Worm (Caenorhabditis elegans) whole organism, L4 larva: Measurements from ENCODE around the gene C03E10.3.
"Not testable (repeated sequence)": the region's sequence is repeated elsewhere in the genome, so short reads cannot be mapped to it uniquely, and the experiment has no call there.

ENCODE experiments used
- F10B5.3 ChIP-seq: sonication (generic microtip); optimal IDR thresholded peaks from 2 replicates; lab custom pipeline; 2016; ENCODE audit warnings: mild to moderate bottlenecking, missing genetic modification characterization, missing compliant biosample characterization
- F49E8.2 ChIP-seq: sonication (generic microtip); optimal IDR thresholded peaks from 2 replicates; lab custom pipeline; 2016; ENCODE audit warnings: missing compliant biosample characterization, mild to moderate bottlenecking, missing genetic modification characterization, borderline replicate concordance
- R02D3.7 ChIP-seq: fragments of 150-350 bp; sonication (generic microtip); optimal IDR thresholded peaks from 3 replicates; lab custom pipeline; 2014; ENCODE audit warnings: missing biosample characterization, missing genetic modification characterization
- Y48G9A.11 ChIP-seq: fragments of 200-800 bp; sonication (Bioruptor generic); IDR thresholded peaks from 2 replicates; pipeline ENCODE4 v1.3.6; 2022; ENCODE audit warnings: missing genetic modification reagents, missing genetic modification characterization, missing compliant biosample characterization
- Y75B8A.6 ChIP-seq: fragments of 200-800 bp; sonication (Bioruptor generic); IDR thresholded peaks from 2 replicates; pipeline ENCODE4 v1.3.6; 2022; ENCODE audit warnings: missing genetic modification reagents, missing genetic modification characterization, missing compliant biosample characterization
- ZK337.2 ChIP-seq: fragments of 200-800 bp; sonication (Bioruptor generic); IDR thresholded peaks from 2 replicates; pipeline ENCODE4 v1.3.6; 2022; ENCODE audit warnings: missing genetic modification reagents, missing genetic modification characterization, missing compliant biosample characterization
- arid-1 ChIP-seq: fragments of 200-800 bp; sonication (Bioruptor generic); conservative IDR thresholded peaks from 2 replicates; pipeline ENCODE4 v1.3.6; 2022; ENCODE audit warnings: missing genetic modification reagents, missing genetic modification characterization, missing compliant biosample characterization
- ceh-44 ChIP-seq: fragments of 200-800 bp; sonication (Bioruptor generic); IDR thresholded peaks from 2 replicates; pipeline ENCODE4 v1.3.6; 2022; ENCODE audit warnings: missing genetic modification reagents, missing genetic modification characterization, missing compliant biosample characterization
- ceh-62 ChIP-seq: sonication (generic microtip); optimal IDR thresholded peaks from 2 replicates; lab custom pipeline; 2017; ENCODE audit warnings: missing biosample characterization, missing genetic modification characterization
- ceh-82 ChIP-seq: sonication (generic microtip); optimal IDR thresholded peaks from 2 replicates; lab custom pipeline; 2017; ENCODE audit warnings: missing biosample characterization, missing genetic modification characterization
- ctbp-1 ChIP-seq: fragments of 200-800 bp; sonication (Bioruptor generic); IDR thresholded peaks from 2 replicates; pipeline ENCODE4 v1.3.6; 2022; ENCODE audit warnings: missing genetic modification reagents, missing genetic modification characterization, missing compliant biosample characterization
- dmd-6 ChIP-seq: fragments of 200-800 bp; sonication (Bioruptor generic); IDR thresholded peaks from 2 replicates; pipeline ENCODE4 v1.3.6; 2022; ENCODE audit warnings: missing genetic modification reagents, missing genetic modification characterization, missing compliant biosample characterization
- dmd-9 ChIP-seq: fragments of 200-800 bp; sonication (Bioruptor generic); IDR thresholded peaks from 2 replicates; pipeline ENCODE4 v1.3.6; 2022; ENCODE audit warnings: missing genetic modification reagents, missing genetic modification characterization, missing compliant biosample characterization
- dpl-1 ChIP-seq: fragments of 150-350 bp; optimal IDR thresholded peaks from 2 replicates; lab custom pipeline; 2014; ENCODE audit warnings: missing biosample characterization, missing genetic modification reagents, missing genetic modification characterization
- dve-1 ChIP-seq: sonication (generic microtip); optimal IDR thresholded peaks from 2 replicates; lab custom pipeline; 2017; ENCODE audit warnings: antibody characterized with exemption, mild to moderate bottlenecking, missing genetic modification characterization, missing compliant biosample characterization; ENCODE audit not compliant: insufficient read depth
- egl-27 ChIP-seq: sonication (generic microtip); optimal IDR thresholded peaks from 3 replicates; lab custom pipeline; 2017; ENCODE audit warnings: missing biosample characterization, missing genetic modification reagents, missing genetic modification characterization
- egl-43 ChIP-seq: fragments of 200-800 bp; sonication (Bioruptor generic); IDR thresholded peaks from 2 replicates; pipeline ENCODE4 v1.3.6; 2022; ENCODE audit warnings: missing genetic modification reagents, missing genetic modification characterization, missing compliant biosample characterization
- hlh-11 ChIP-seq: fragments of 200-800 bp; sonication (Bioruptor generic); optimal IDR thresholded peaks from 2 replicates; lab custom pipeline; 2018; ENCODE audit warnings: mild to moderate bottlenecking, missing genetic modification characterization, missing compliant biosample characterization
- hlh-30 ChIP-seq: sonication (generic microtip); optimal IDR thresholded peaks from 2 replicates; lab custom pipeline; 2017; ENCODE audit warnings: antibody characterized with exemption, mild to moderate bottlenecking, missing genetic modification characterization, missing compliant biosample characterization; ENCODE audit not compliant: insufficient read depth
- hmg-1.1 ChIP-seq: fragments of 200-800 bp; sonication (Bioruptor generic); IDR thresholded peaks from 2 replicates; pipeline ENCODE4 v1.3.6; 2022; ENCODE audit warnings: missing genetic modification reagents, missing genetic modification characterization, missing compliant biosample characterization
- lin-13 ChIP-seq: fragments of 150-350 bp; optimal IDR thresholded peaks from 2 replicates; lab custom pipeline; 2014; ENCODE audit warnings: missing biosample characterization, missing genetic modification reagents, missing genetic modification characterization
- lin-15B ChIP-seq: fragments of 150-350 bp; sonication (generic microtip); optimal IDR thresholded peaks from 3 replicates; lab custom pipeline; 2014; ENCODE audit warnings: missing biosample characterization, missing genetic modification characterization
- lin-29 ChIP-seq: fragments of 200-800 bp; sonication (Bioruptor generic); IDR thresholded peaks from 2 replicates; pipeline ENCODE4 v1.3.6; 2022; ENCODE audit warnings: missing genetic modification reagents, missing genetic modification characterization, missing compliant biosample characterization
- lin-38 ChIP-seq: fragments of 200-800 bp; sonication (Bioruptor generic); IDR thresholded peaks from 2 replicates; pipeline ENCODE4 v1.3.6; 2022; ENCODE audit warnings: missing genetic modification reagents, missing genetic modification characterization, missing compliant biosample characterization
- lin-39 ChIP-seq: fragments of 150-350 bp; optimal IDR thresholded peaks from 2 replicates; lab custom pipeline; 2014; ENCODE audit warnings: missing biosample characterization, missing genetic modification reagents, missing genetic modification characterization
- lsy-2 ChIP-seq, 2 experiments: fragments of 150-350 bp in 1 of 2; sonication (generic microtip) in 1 of 2; optimal IDR thresholded peaks; 2 replicates each; lab custom pipeline; 2014 to 2017; ENCODE audit warnings: missing biosample characterization in 2 of 2, missing genetic modification characterization in 2 of 2
- mdl-1 ChIP-seq, 2 experiments: fragments of 150-350 bp in 1 of 2; sonication (generic microtip) in 1 of 2; optimal IDR thresholded peaks; 2 replicates each; lab custom pipeline; 2014 to 2017; ENCODE audit warnings: missing biosample characterization in 2 of 2, missing genetic modification characterization in 2 of 2
- mdt-29 ChIP-seq: fragments of 200-800 bp; sonication (Bioruptor generic); IDR thresholded peaks from 2 replicates; pipeline ENCODE4 v1.3.6; 2022; ENCODE audit warnings: missing genetic modification reagents, missing genetic modification characterization, missing compliant biosample characterization
- mep-1 ChIP-seq: fragments of 150-350 bp; sonication (generic microtip); optimal IDR thresholded peaks from 3 replicates; lab custom pipeline; 2014; ENCODE audit warnings: missing biosample characterization, missing genetic modification characterization
- mes-2 ChIP-seq: sonication (generic microtip); optimal IDR thresholded peaks from 2 replicates; lab custom pipeline; 2016; ENCODE audit warnings: missing genotype, mild to moderate bottlenecking, missing genetic modification characterization, missing compliant biosample characterization; ENCODE audit not compliant: poor library complexity, severe bottlenecking
- mxl-3 ChIP-seq: fragments of 200-800 bp; sonication (Bioruptor generic); optimal IDR thresholded peaks from 2 replicates; lab custom pipeline; 2018; ENCODE audit warnings: mild to moderate bottlenecking, missing genetic modification characterization, missing compliant biosample characterization
- nhr-111 ChIP-seq: fragments of 200-800 bp; sonication (Bioruptor generic); optimal IDR thresholded peaks from 2 replicates; lab custom pipeline; 2018; ENCODE audit warnings: mild to moderate bottlenecking, missing genetic modification characterization, missing compliant biosample characterization
- nhr-237 ChIP-seq: sonication (generic microtip); optimal IDR thresholded peaks from 2 replicates; lab custom pipeline; 2017; ENCODE audit warnings: missing biosample characterization, missing genetic modification characterization
- nhr-28 ChIP-seq: fragments of 150-350 bp; optimal IDR thresholded peaks from 2 replicates; lab custom pipeline; 2014; ENCODE audit warnings: missing biosample characterization, missing genetic modification characterization
- nhr-42 ChIP-seq: fragments of 200-800 bp; sonication (Bioruptor generic); IDR thresholded peaks from 2 replicates; pipeline ENCODE4 v1.3.6; 2022; ENCODE audit warnings: missing genetic modification characterization, missing compliant biosample characterization
- nhr-48 ChIP-seq: sonication (generic microtip); optimal IDR thresholded peaks from 2 replicates; lab custom pipeline; 2016; ENCODE audit warnings: mild to moderate bottlenecking, missing genetic modification characterization, missing compliant biosample characterization
- nhr-6 ChIP-seq: fragments of 150-350 bp; optimal IDR thresholded peaks from 2 replicates; lab custom pipeline; 2014; ENCODE audit warnings: missing biosample characterization, missing genetic modification characterization
- nhr-77 ChIP-seq: fragments of 150-350 bp; optimal IDR thresholded peaks from 2 replicates; lab custom pipeline; 2014; ENCODE audit warnings: missing biosample characterization, missing genetic modification characterization
- pha-4 ChIP-seq, 2 experiments: fragments of 150-350 bp in 1 of 2; fragments of 200-800 bp in 1 of 2; sonication (Bioruptor generic) in 1 of 2; IDR thresholded peaks in 1 of 2; optimal IDR thresholded peaks in 1 of 2; 2 replicates each; pipeline versions ENCODE4 v1.3.6 to Lab custom; 2014 to 2022; ENCODE audit warnings: missing genetic modification characterization in 2 of 2, missing genetic modification reagents in 2 of 2, missing biosample characterization in 1 of 2, missing compliant biosample characterization in 1 of 2
- php-3 ChIP-seq: fragments of 200-800 bp; sonication (Bioruptor generic); IDR thresholded peaks from 2 replicates; pipeline ENCODE4 v1.3.6; 2022; ENCODE audit warnings: missing genetic modification reagents, missing genetic modification characterization, missing compliant biosample characterization
- rbr-2 ChIP-seq: sonication (generic microtip); optimal IDR thresholded peaks from 2 replicates; lab custom pipeline; 2016; ENCODE audit warnings: missing genotype, missing genetic modification characterization, missing compliant biosample characterization
- saeg-2 ChIP-seq: fragments of 200-800 bp; sonication (Bioruptor generic); IDR thresholded peaks from 2 replicates; pipeline ENCODE4 v1.3.6; 2022; ENCODE audit warnings: missing genetic modification reagents, missing genetic modification characterization, missing compliant biosample characterization
- snpc-4 ChIP-seq: fragments of 150-350 bp; optimal IDR thresholded peaks from 2 replicates; lab custom pipeline; 2014; ENCODE audit warnings: missing biosample characterization, missing genetic modification characterization
- unc-39 ChIP-seq: sonication (generic microtip); optimal IDR thresholded peaks from 2 replicates; lab custom pipeline; 2017; ENCODE audit warnings: missing biosample characterization, missing genetic modification characterization
- vab-7 ChIP-seq: fragments of 200-800 bp; sonication (Bioruptor generic); IDR thresholded peaks from 2 replicates; pipeline ENCODE4 v1.3.6; 2022; ENCODE audit warnings: missing genetic modification reagents, missing genetic modification characterization, missing compliant biosample characterization
- zag-1 ChIP-seq: fragments of 150-350 bp; optimal IDR thresholded peaks from 2 replicates; lab custom pipeline; 2014; ENCODE audit warnings: missing biosample characterization, missing genetic modification characterization
- zip-2 ChIP-seq: fragments of 150-350 bp; optimal IDR thresholded peaks from 2 replicates; lab custom pipeline; 2014; ENCODE audit warnings: missing biosample characterization, missing genetic modification characterization

The C03E10.3 gene

ce11 chrV:11286114-11286513 lies at the start of gene C03E10.3:
TSS of gene C03E10.3 (plus strand) at chrV:11286414.
- TF ChIP-seq zip-2 (tag; lab: Kevin White, UChicago); ceh-62; Y75B8A.6 (GFP tag; lab: Robert Waterston, UW): not testable (repeated sequence)

ce11 chrV:11239187-11239725 lies 47.0 kb upstream of the C03E10.3 start, which contains the start of the genes dvc-1 and ima-1:
TSS of gene dvc-1 (minus strand) at chrV:11239331.
TSS of gene ima-1 (plus strand) at chrV:11239675.
- TF ChIP-seq nhr-42 (GFP tag; lab: Robert Waterston, UW) (no peak), lin-15B (no peak), ZK337.2 (GFP tag; lab: Robert Waterston, UW) (no peak), egl-27 (no peak), dve-1 (tag; lab: Kevin White, UChicago) (peak; percentile 43), Y48G9A.11 (0 out of 2 replicates have a peak, but pooled peaks have one; percentile 27), rbr-2 (peak; percentile 17), lin-13 (GFP tag; lab: Kevin White, UChicago) (peak; percentile 63), dmd-9 (GFP tag; lab: Robert Waterston, UW) (0 out of 2 replicates have a peak, but pooled peaks have one; percentile 36), R02D3.7 (peak; percentile 96), ceh-82 (tag; lab: Kevin White, UChicago) (no peak), snpc-4 (tag; lab: Kevin White, UChicago) (no peak), ceh-44 (GFP tag; lab: Robert Waterston, UW) (no peak), lin-29 (GFP tag; lab: Robert Waterston, UW) (no peak), pha-4 (GFP tag; IDR thresholded peaks at IDR 0.05; lab: Robert Waterston, UW) (peak; percentile 43; the same call in 1 of the 2 replicates), pha-4 (tag; optimal IDR thresholded peaks at IDR 0.05; lab: Kevin White, UChicago) (no peak), unc-39 (no peak), nhr-28 (tag; lab: Kevin White, UChicago) (peak; percentile 26), dpl-1 (GFP tag; lab: Kevin White, UChicago) (peak; percentile 57), nhr-48 (tag; lab: Kevin White, UChicago) (no peak), zag-1 (tag; lab: Kevin White, UChicago) (no peak), ctbp-1 (GFP tag; lab: Robert Waterston, UW) (0 out of 2 replicates have a peak, but pooled peaks have one; percentile 8), Y75B8A.6 (GFP tag; lab: Robert Waterston, UW) (no peak), dmd-6 (GFP tag; lab: Robert Waterston, UW) (no peak), hmg-1.1 (GFP tag; lab: Robert Waterston, UW) (peak; percentile 49; the same call in 1 of the 2 replicates), nhr-111 (no peak), F49E8.2 (peak; percentile 31), mep-1 (tag; lab: Kevin White, UChicago) (peak; percentile 59), mdl-1 (tag; optimal IDR thresholded peaks at IDR 0.05; lab: Kevin White, UChicago) (no peak), nhr-77 (tag; lab: Kevin White, UChicago) (peak; percentile 58), nhr-6 (tag; lab: Kevin White, UChicago) (peak; percentile 50), lin-38 (GFP tag; lab: Robert Waterston, UW) (peak; percentile 82), mes-2 (peak; percentile 91), lin-39 (no peak), mxl-3 (GFP tag; lab: Kevin White, UChicago) (peak; percentile 11), hlh-11 (tag; lab: Kevin White, UChicago) (peak; percentile 58), vab-7 (GFP tag; lab: Robert Waterston, UW) (peak; percentile 45), saeg-2 (GFP tag; lab: Robert Waterston, UW) (no peak), hlh-30 (peak; percentile 75), egl-43 (GFP tag; lab: Robert Waterston, UW) (peak; percentile 65), mdt-29 (GFP tag; lab: Robert Waterston, UW) (peak; percentile 31; the same call in 1 of the 2 replicates), ceh-62 (no peak), F10B5.3 (tag; lab: Kevin White, UChicago) (no peak), arid-1 (GFP tag; lab: Robert Waterston, UW) (0 out of 2 replicates have a peak, but pooled peaks have one; percentile 44), nhr-237 (tag; lab: Kevin White, UChicago) (no peak), lsy-2 (tag; optimal IDR thresholded peaks at IDR 0.05; lab: Kevin White, UChicago) (no peak), php-3 (GFP tag; lab: Robert Waterston, UW) (0 out of 2 replicates have a peak, but pooled peaks have one; percentile 30)
